Fruit fly (Drosophila melanogaster) whole organism, adult: ENCODE results near the gene CG10555.

Experiments used
- CG11617 ChIP-seq: fragments of 200-800 bp; sonication (Bioruptor generic); optimal IDR thresholded peaks from 2 replicates; lab custom pipeline; 2017; ENCODE audit warnings: mild to moderate bottlenecking, missing biosample characterization, missing genetic modification reagents, missing genetic modification characterization
- CG1620 ChIP-seq: fragments of 200-800 bp; sonication (Bioruptor generic); optimal IDR thresholded peaks from 2 replicates; lab custom pipeline; 2016; ENCODE audit warnings: missing biosample characterization, missing genetic modification characterization
- CG33017 ChIP-seq: fragments of 200-800 bp; sonication (Bioruptor generic); optimal IDR thresholded peaks from 2 replicates; lab custom pipeline; 2018; ENCODE audit warnings: missing biosample characterization, mild to moderate bottlenecking, missing genetic modification characterization, moderate library complexity
- CG7045 ChIP-seq: fragments of 200-800 bp; sonication (Bioruptor generic); optimal IDR thresholded peaks from 2 replicates; lab custom pipeline; 2017; ENCODE audit warnings: missing biosample characterization, mild to moderate bottlenecking, missing genetic modification characterization
- CG7101 ChIP-seq: fragments of 200-800 bp; sonication (Bioruptor generic); optimal IDR thresholded peaks from 2 replicates; lab custom pipeline; 2018; ENCODE audit warnings: missing biosample characterization, mild to moderate bottlenecking, missing genetic modification characterization, moderate library complexity
- Crg-1 ChIP-seq: fragments of 200-800 bp; sonication (Bioruptor generic); optimal IDR thresholded peaks from 2 replicates; lab custom pipeline; 2016; ENCODE audit warnings: missing biosample characterization, missing genetic modification characterization
- Hr96 ChIP-seq: fragments of 200-800 bp; sonication (Bioruptor generic); optimal IDR thresholded peaks from 2 replicates; lab custom pipeline; 2016; ENCODE audit warnings: missing biosample characterization, missing genetic modification characterization
- Mnt ChIP-seq: fragments of 200-800 bp; sonication (Bioruptor generic); optimal IDR thresholded peaks from 2 replicates; lab custom pipeline; 2016; ENCODE audit warnings: missing biosample characterization, mild to moderate bottlenecking, missing genetic modification characterization
- bab1 ChIP-seq: fragments of 200-800 bp; sonication (Bioruptor generic); optimal IDR thresholded peaks from 3 replicates; lab custom pipeline; 2019; ENCODE audit warnings: missing biosample characterization, mild to moderate bottlenecking, missing genetic modification characterization, moderate library complexity
- kay ChIP-seq: fragments of 200-800 bp; sonication (Bioruptor generic); peaks from one replicate; lab custom pipeline; 2016; ENCODE audit warnings: missing biosample characterization, missing genetic modification characterization, borderline replicate concordance
- ovo ChIP-seq: fragments of 200-800 bp; sonication (Bioruptor generic); optimal IDR thresholded peaks from 2 replicates; lab custom pipeline; 2016; ENCODE audit warnings: missing biosample characterization, missing genetic modification characterization
- tj ChIP-seq: fragments of 200-800 bp; sonication (Bioruptor generic); optimal IDR thresholded peaks from 3 replicates; lab custom pipeline; 2017; ENCODE audit warnings: missing biosample characterization, mild to moderate bottlenecking, missing genetic modification characterization, moderate library complexity
- toe ChIP-seq: fragments of 200-800 bp; sonication (Bioruptor generic); optimal IDR thresholded peaks from 2 replicates; lab custom pipeline; 2016; ENCODE audit warnings: missing biosample characterization, missing genetic modification characterization

- TF ChIP-seq CG11617 (GFP tag; lab: Kevin White, UChicago) (no peak), kay (no peak), bab1 (no peak), CG33017 (tag; lab: Kevin White, UChicago) (no peak), tj (GFP tag; lab: Kevin White, UChicago) (no peak), CG1620 (no peak), Crg-1 (GFP tag; lab: Kevin White, UChicago) (no peak), toe (GFP tag; lab: Kevin White, UChicago) (no peak), Mnt (no peak), CG7101 (tag; lab: Kevin White, UChicago) (no peak), Hr96 (GFP tag; lab: Kevin White, UChicago) (no peak), ovo (no peak), CG7045 (GFP tag; lab: Kevin White, UChicago) (no peak)
Observed at dm6 chrX:8447166-8447565, 48.4 kb downstream of the CG10555 start.
